Worm (Caenorhabditis elegans) whole organism, L2 larva: ENCODE measurements around the gene sfxn-1.5.

Source experiments
- C34F6.9 ChIP-seq: fragments of 150-350 bp; optimal IDR thresholded peaks from 2 replicates; lab custom pipeline; 2014; ENCODE audit warnings: missing biosample characterization, missing genetic modification characterization
- F13H6.1 ChIP-seq: sonication (generic microtip); optimal IDR thresholded peaks from 2 replicates; lab custom pipeline; 2016; ENCODE audit warnings: missing genetic modification characterization, missing compliant biosample characterization
- R02D3.7 ChIP-seq: fragments of 150-350 bp; optimal IDR thresholded peaks from 2 replicates; lab custom pipeline; 2014; ENCODE audit warnings: missing biosample characterization, missing genetic modification characterization
- Y55F3AM.14 ChIP-seq: fragments of 200-800 bp; sonication (Bioruptor generic); optimal IDR thresholded peaks from 2 replicates; lab custom pipeline; 2018; ENCODE audit warnings: mild to moderate bottlenecking, missing genetic modification characterization, missing compliant biosample characterization
- aly-2 ChIP-seq: fragments of 150-350 bp; optimal IDR thresholded peaks from 2 replicates; lab custom pipeline; 2014; ENCODE audit warnings: missing biosample characterization, missing genetic modification characterization
- ama-1 ChIP-seq: fragments of 150-350 bp; optimal IDR thresholded peaks from 2 replicates; lab custom pipeline; 2018; ENCODE audit warnings: inconsistent platforms
- blmp-1 ChIP-seq: sonication (generic microtip); optimal IDR thresholded peaks from 2 replicates; lab custom pipeline; 2017; ENCODE audit warnings: missing genetic modification characterization, mild to moderate bottlenecking, missing compliant biosample characterization, antibody characterized with exemption, moderate library complexity; ENCODE audit not compliant: insufficient read depth
- ceh-16 ChIP-seq: fragments of 150-350 bp; optimal IDR thresholded peaks from 2 replicates; lab custom pipeline; 2014; ENCODE audit warnings: missing biosample characterization, missing genetic modification characterization
- crh-2 ChIP-seq: sonication (generic microtip); optimal IDR thresholded peaks from 2 replicates; lab custom pipeline; 2017; ENCODE audit warnings: missing biosample characterization, missing genetic modification characterization
- dmd-4 ChIP-seq: sonication (generic microtip); optimal IDR thresholded peaks from 2 replicates; lab custom pipeline; 2017; ENCODE audit warnings: missing biosample characterization, missing genetic modification characterization
- egl-27 ChIP-seq: sonication (generic microtip); optimal IDR thresholded peaks from 3 replicates; lab custom pipeline; 2017; ENCODE audit warnings: missing biosample characterization, missing genetic modification reagents, missing genetic modification characterization
- elt-3 ChIP-seq: sonication (generic microtip); optimal IDR thresholded peaks from 2 replicates; lab custom pipeline; 2017; ENCODE audit warnings: missing biosample characterization, missing genetic modification characterization
- fos-1 ChIP-seq: fragments of 150-350 bp; optimal IDR thresholded peaks from 2 replicates; lab custom pipeline; 2014; ENCODE audit warnings: missing biosample characterization, missing genetic modification characterization
- lin-11 ChIP-seq: fragments of 150-350 bp; sonication (generic microtip); optimal IDR thresholded peaks from 2 replicates; lab custom pipeline; 2014; ENCODE audit warnings: missing biosample characterization, missing genetic modification characterization, inconsistent platforms, mixed read lengths
- lin-39 ChIP-seq: fragments of 150-350 bp; optimal IDR thresholded peaks from 2 replicates; lab custom pipeline; 2014; ENCODE audit warnings: missing biosample characterization, missing genetic modification reagents, missing genetic modification characterization
- lsy-2 ChIP-seq, 2 experiments: fragments of 150-350 bp in 1 of 2; sonication (generic microtip) in 1 of 2; optimal IDR thresholded peaks; 2 replicates each; lab custom pipeline; 2014 to 2017; ENCODE audit warnings: missing biosample characterization in 2 of 2, missing genetic modification characterization in 2 of 2
- mab-5 ChIP-seq: fragments of 150-350 bp; optimal IDR thresholded peaks from 2 replicates; lab custom pipeline; 2014; ENCODE audit warnings: missing biosample characterization, missing genetic modification characterization
- mbf-1 ChIP-seq: sonication (generic microtip); optimal IDR thresholded peaks from 2 replicates; lab custom pipeline; 2017; ENCODE audit warnings: missing biosample characterization, missing genetic modification characterization
- nhr-10 ChIP-seq: sonication (generic microtip); optimal IDR thresholded peaks from 2 replicates; lab custom pipeline; 2017; ENCODE audit warnings: missing biosample characterization, missing genetic modification characterization
- nhr-11 ChIP-seq: fragments of 150-350 bp; optimal IDR thresholded peaks from 2 replicates; lab custom pipeline; 2014; ENCODE audit warnings: missing biosample characterization, missing genetic modification characterization
- nhr-12 ChIP-seq: fragments of 150-350 bp; optimal IDR thresholded peaks from 2 replicates; lab custom pipeline; 2014; ENCODE audit warnings: missing biosample characterization, missing genetic modification characterization
- nhr-129 ChIP-seq: fragments of 150-350 bp; optimal IDR thresholded peaks from 2 replicates; lab custom pipeline; 2014; ENCODE audit warnings: missing biosample characterization, missing genetic modification characterization
- nhr-21 ChIP-seq: fragments of 150-350 bp; optimal IDR thresholded peaks from 2 replicates; lab custom pipeline; 2014; ENCODE audit warnings: missing biosample characterization, missing genetic modification characterization
- nhr-23 ChIP-seq: fragments of 150-350 bp; optimal IDR thresholded peaks from 2 replicates; lab custom pipeline; 2014; ENCODE audit warnings: missing biosample characterization, missing genetic modification reagents, missing genetic modification characterization
- nhr-25 ChIP-seq: fragments of 150-350 bp; sonication (generic microtip); optimal IDR thresholded peaks from 3 replicates; lab custom pipeline; 2014; ENCODE audit warnings: missing biosample characterization, missing genetic modification characterization
- nhr-6 ChIP-seq: fragments of 150-350 bp; optimal IDR thresholded peaks from 2 replicates; lab custom pipeline; 2014; ENCODE audit warnings: missing biosample characterization, missing genetic modification characterization
- nhr-77 ChIP-seq: fragments of 150-350 bp; optimal IDR thresholded peaks from 2 replicates; lab custom pipeline; 2014; ENCODE audit warnings: missing biosample characterization, missing genetic modification characterization
- sem-4 ChIP-seq: fragments of 150-350 bp; optimal IDR thresholded peaks from 2 replicates; lab custom pipeline; 2014; ENCODE audit warnings: missing biosample characterization, missing genetic modification reagents, missing genetic modification characterization
- sma-3 ChIP-seq: sonication (generic microtip); optimal IDR thresholded peaks from 2 replicates; lab custom pipeline; 2016; ENCODE audit warnings: missing genetic modification reagents, missing genetic modification characterization, missing compliant biosample characterization
- sma-9 ChIP-seq, 2 experiments: fragments of 150-350 bp in 1 of 2; sonication (generic microtip) in 1 of 2; optimal IDR thresholded peaks; 2 replicates each; lab custom pipeline; 2014 to 2016; ENCODE audit warnings: missing genetic modification characterization in 2 of 2, mild to moderate bottlenecking in 1 of 2, missing biosample characterization in 1 of 2, missing compliant biosample characterization in 1 of 2, missing genetic modification reagents in 1 of 2, moderate library complexity in 1 of 2
- snpc-4 ChIP-seq: fragments of 150-350 bp; optimal IDR thresholded peaks from 2 replicates; lab custom pipeline; 2014; ENCODE audit warnings: missing biosample characterization, missing genetic modification characterization
- unc-39 ChIP-seq: fragments of 150-350 bp; optimal IDR thresholded peaks from 2 replicates; lab custom pipeline; 2014; ENCODE audit warnings: missing biosample characterization, missing genetic modification characterization
- unc-55 ChIP-seq: fragments of 150-350 bp; sonication (generic microtip); optimal IDR thresholded peaks from 3 replicates; lab custom pipeline; 2014; ENCODE audit warnings: missing biosample characterization, missing genetic modification reagents, missing genetic modification characterization
- unc-62 ChIP-seq: fragments of 150-350 bp; optimal IDR thresholded peaks from 2 replicates; lab custom pipeline; 2014; ENCODE audit warnings: missing biosample characterization, missing genetic modification reagents, missing genetic modification characterization
- zag-1 ChIP-seq: fragments of 150-350 bp; optimal IDR thresholded peaks from 2 replicates; lab custom pipeline; 2014; ENCODE audit warnings: missing biosample characterization, missing genetic modification characterization
- ztf-1 ChIP-seq: fragments of 200-800 bp; sonication (Bioruptor generic); conservative IDR thresholded peaks from 2 replicates; pipeline ENCODE4 v1.3.6; 2022; ENCODE audit warnings: missing genetic modification characterization, missing compliant biosample characterization
- ztf-11 ChIP-seq: sonication (generic microtip); optimal IDR thresholded peaks from 2 replicates; lab custom pipeline; 2017; ENCODE audit warnings: missing biosample characterization, missing genetic modification characterization
- ztf-4 ChIP-seq: fragments of 150-350 bp; optimal IDR thresholded peaks from 2 replicates; lab custom pipeline; 2014; ENCODE audit warnings: missing biosample characterization, missing genetic modification characterization

sfxn-1.5 gene

DNA sequence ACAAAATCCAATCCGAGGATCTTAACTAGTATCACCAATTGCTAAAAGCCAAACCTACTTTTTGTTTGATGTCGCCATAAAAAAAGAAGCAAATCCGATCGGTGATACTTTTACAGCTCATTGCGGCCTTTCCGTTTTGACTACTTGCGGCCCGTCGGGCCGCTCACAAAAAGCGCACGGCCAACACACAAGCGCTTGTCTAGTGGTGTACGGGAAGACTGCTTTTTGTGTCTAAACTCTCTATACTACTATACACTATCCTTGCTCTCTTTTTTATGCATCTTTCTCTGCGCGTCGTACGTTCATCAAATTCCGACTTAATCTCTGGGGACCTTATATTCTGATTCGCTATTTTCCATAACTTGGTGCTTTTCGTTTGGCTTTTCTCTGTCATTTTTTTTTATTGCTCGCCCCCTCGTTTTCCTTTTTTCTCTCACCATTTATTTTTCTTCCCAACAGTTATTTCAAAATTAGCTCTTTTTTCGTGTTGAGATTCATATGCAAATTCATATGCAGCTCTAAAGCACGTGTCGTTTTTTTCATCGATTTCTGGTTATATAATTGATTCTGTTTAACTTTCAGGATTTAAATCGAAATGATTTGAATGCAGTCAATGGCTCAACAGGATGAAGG lies 5.2 kb upstream of the sfxn-1.5 start, which contains the start of gene noca-2:
noca-2 (plus strand) TSS at position 583 of the 633 bp plus-strand sequence.
- TF ChIP-seq sma-9 (GFP tag; optimal IDR thresholded peaks at IDR 0.05; lab: Kevin White, UChicago), result peak; percentile 67
- TF ChIP-seq sma-9 (tag; optimal IDR thresholded peaks at IDR 0.05; lab: Kevin White, UChicago), result no peak
- TF ChIP-seq nhr-23 (tag; lab: Kevin White, UChicago), result no peak
- peak; percentile 8 for TF ChIP-seq crh-2
- no peak for TF ChIP-seq Y55F3AM.14 (GFP tag; lab: Kevin White, UChicago)
- no peak for TF ChIP-seq R02D3.7 (tag; lab: Kevin White, UChicago)
- TF ChIP-seq dmd-4, result no peak
- no peak for TF ChIP-seq nhr-6 (tag; lab: Kevin White, UChicago)
- TF ChIP-seq ceh-16 (tag; lab: Kevin White, UChicago), result no peak
- no peak for TF ChIP-seq unc-39 (tag; lab: Kevin White, UChicago)
- TF ChIP-seq ztf-11 (tag; lab: Kevin White, UChicago), result no peak
- no peak for TF ChIP-seq nhr-12 (tag; lab: Kevin White, UChicago)
- TF ChIP-seq ama-1 (lab: Kevin White, UChicago), result no peak
- TF ChIP-seq lin-11, result no peak
- peak; percentile 15 for TF ChIP-seq fos-1
- TF ChIP-seq nhr-11, result no peak
- TF ChIP-seq mab-5, result peak; percentile 76
- TF ChIP-seq nhr-25, result no peak
- no peak for TF ChIP-seq sma-3 (GFP tag; lab: Kevin White, UChicago)
- peak; percentile 75 for TF ChIP-seq C34F6.9
- peak; percentile 3 for TF ChIP-seq sem-4 (tag; lab: Kevin White, UChicago)
- peak; percentile 55 for TF ChIP-seq zag-1 (tag; lab: Kevin White, UChicago)
- TF ChIP-seq lin-39, result no peak
- TF ChIP-seq snpc-4 (tag; lab: Kevin White, UChicago), result no peak
- no peak for TF ChIP-seq aly-2 (tag; lab: Kevin White, UChicago)
- peak; percentile 81 for TF ChIP-seq unc-55 (GFP tag; lab: Kevin White, UChicago)
- no peak for TF ChIP-seq elt-3 (tag; lab: Kevin White, UChicago)
- TF ChIP-seq egl-27 (tag; lab: Kevin White, UChicago), result peak; percentile 36
- TF ChIP-seq nhr-77 (tag; lab: Kevin White, UChicago), result no peak
- TF ChIP-seq nhr-21 (tag; lab: Kevin White, UChicago), result no peak
- TF ChIP-seq lsy-2 (tag; optimal IDR thresholded peaks at IDR 0.05; lab: Kevin White, UChicago), result peak in 1 of 2 experiments; percentile 44
- no peak for TF ChIP-seq unc-62
- TF ChIP-seq F13H6.1, result peak; percentile 47
- peak; percentile 6 for TF ChIP-seq nhr-129 (tag; lab: Kevin White, UChicago)
- no peak for TF ChIP-seq mbf-1 (tag; lab: Kevin White, UChicago)
- no peak for TF ChIP-seq ztf-4 (tag; lab: Kevin White, UChicago)
- no peak for TF ChIP-seq ztf-1 (GFP tag; lab: Robert Waterston, UW)
- no peak for TF ChIP-seq nhr-10 (tag; lab: Kevin White, UChicago)

- TF ChIP-seq blmp-1, result peak; percentile 95
- peak; percentile 14 for TF ChIP-seq nhr-25
- TF ChIP-seq ztf-1 (GFP tag; lab: Robert Waterston, UW), result no peak
- TF ChIP-seq fos-1, result no peak
- TF ChIP-seq sem-4 (tag; lab: Kevin White, UChicago), result peak; percentile 40
- no peak for TF ChIP-seq mab-5
- no peak for TF ChIP-seq lin-11
These were observed 4.1 kb upstream of the sfxn-1.5 start for ce11 chrX:11665522-11666017.

DNA sequence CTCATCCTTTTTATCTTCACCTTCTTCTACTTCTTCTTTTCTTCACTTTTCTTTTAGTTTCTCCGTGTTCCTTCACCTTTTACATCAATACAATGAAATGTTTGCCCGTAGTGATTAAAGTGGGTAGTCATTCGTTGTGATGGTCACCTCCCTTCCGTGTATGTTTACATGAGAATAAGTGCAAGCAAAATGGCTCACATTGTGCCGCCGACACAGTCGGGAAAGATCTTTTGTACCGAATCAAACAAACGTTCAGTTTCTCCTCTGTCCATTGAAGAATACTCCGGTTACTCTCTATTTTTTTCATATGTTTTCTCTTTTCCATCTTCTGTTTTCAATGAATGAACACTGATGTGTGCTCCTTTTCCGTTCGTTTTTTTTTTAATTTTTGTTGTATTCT lies 2.7 kb upstream of the sfxn-1.5 start:
- TF ChIP-seq fos-1 (no peak), ztf-1 (GFP tag; lab: Robert Waterston, UW) (no peak)

DNA sequence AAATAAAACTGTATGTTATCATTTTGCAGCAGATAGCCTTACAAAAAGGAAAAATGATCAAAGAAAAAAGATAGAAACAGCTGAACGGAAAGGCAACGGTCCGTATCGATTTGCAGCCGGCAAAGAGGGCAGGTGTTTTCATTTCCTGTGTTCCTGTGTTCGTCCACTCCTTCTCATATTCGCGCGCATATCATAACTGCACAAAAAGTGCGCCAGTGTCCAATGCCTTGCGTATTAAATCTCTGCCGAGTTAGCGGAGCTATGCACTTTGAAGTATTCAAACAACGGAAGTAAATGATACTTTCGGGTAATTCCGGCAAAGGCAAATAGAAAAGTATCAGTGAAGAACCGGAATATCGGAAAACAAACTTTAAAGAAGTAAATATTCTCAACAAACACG lies 1.1 kb upstream of the sfxn-1.5 start:
- TF ChIP-seq sma-9 (GFP tag; optimal IDR thresholded peaks at IDR 0.05; lab: Kevin White, UChicago) (peak; percentile 12), sma-9 (tag; optimal IDR thresholded peaks at IDR 0.05; lab: Kevin White, UChicago) (no peak), ama-1 (lab: Kevin White, UChicago) (no peak)
